Worm (Caenorhabditis elegans): ENCODE measurements around the gene cct-5.

DNA sequence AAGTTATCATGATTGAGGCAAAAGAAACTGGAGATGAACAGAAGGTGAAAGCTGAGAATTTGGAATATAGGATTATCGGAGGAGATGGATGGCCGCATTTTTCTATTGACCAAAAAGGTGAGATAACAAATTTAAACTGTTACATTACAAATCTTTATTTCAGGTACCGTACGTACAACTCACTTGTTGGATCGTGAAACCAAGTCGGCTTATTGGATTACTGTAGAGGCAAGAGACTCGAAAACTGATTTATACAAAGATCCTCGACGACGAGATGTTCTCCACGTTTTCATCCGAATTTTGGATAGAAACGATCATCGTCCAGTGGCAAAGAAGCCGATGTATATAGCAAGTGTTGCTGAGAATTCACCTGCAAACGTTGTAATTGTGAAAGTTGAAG lies 18.1 kb upstream of the cct-5 start:
- TF ChIP-seq fos-1 (tag; optimal IDR thresholded peaks at IDR 0.05) (no peak), mab-5 (tag; optimal IDR thresholded peaks at IDR 0.05) (no peak), aly-2 (tag; optimal IDR thresholded peaks at IDR 0.05) (no peak)
